Fruit fly (Drosophila melanogaster) whole organism, larva: ENCODE data around the gene js.

Source experiments
- noc ChIP-seq: fragments of 200-800 bp; sonication (Bioruptor generic); optimal IDR thresholded peaks from 3 replicates; lab custom pipeline; 2019; ENCODE audit warnings: missing biosample characterization, mild to moderate bottlenecking, missing genetic modification characterization, moderate library complexity

The js gene

DNA sequence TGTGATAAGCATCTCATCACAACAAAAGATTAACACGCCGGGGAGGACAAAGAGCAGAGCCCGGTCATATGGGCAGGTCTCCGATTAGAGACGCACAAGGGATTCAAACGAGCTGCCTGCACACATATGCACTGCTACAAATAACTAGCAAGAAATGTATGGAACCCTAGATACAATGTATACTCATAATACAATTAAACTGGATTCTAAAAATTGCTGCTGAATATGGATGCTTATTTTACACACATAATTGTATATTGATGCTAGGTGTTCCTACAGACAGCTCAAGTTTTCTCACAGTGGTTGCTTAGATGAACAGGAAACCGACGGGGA lies 31.1 kb downstream of the js start:
- TF ChIP-seq noc (tag; lab: Kevin White, UChicago), result no peak

dm6 chr3R:16336327-16337052 lies 31.6 kb downstream of the js start:
- no peak for TF ChIP-seq noc (tag; lab: Kevin White, UChicago)

DNA sequence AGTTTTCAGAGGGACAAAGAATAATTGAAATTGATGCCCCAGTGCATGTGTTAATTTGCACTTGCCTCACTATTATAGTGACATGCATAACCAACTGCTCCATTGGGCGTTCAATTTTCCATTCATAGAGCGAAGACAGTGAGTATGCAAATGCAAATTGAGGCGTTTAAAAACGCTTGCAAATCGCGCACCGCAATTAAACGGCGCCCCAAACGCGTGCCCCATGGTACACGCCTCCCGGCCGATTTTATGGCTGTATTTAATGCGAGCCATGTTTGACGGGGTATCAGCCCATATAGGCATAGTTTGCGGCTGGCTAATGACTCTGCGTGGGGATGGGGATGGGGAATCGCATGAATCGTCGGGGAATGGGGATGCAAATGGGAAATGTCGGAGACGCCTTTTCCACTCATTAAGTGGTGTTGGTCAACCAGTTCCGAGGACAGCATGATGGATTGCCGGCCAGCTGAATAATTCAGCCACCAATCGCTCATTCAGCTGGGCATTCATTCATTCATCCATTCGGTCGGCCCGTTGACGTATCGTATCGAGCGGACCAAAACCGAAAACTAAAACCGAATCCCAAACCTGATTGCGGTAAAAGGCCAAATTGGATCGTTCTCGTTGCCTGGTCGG lies 32.5 kb downstream of the js start:
- TF ChIP-seq noc (tag; lab: Kevin White, UChicago), result no peak

dm6 chr3R:16334797-16335196 lies 33.3 kb downstream of the js start:
- no peak for TF ChIP-seq noc (tag; lab: Kevin White, UChicago)

dm6 chr3R:16334329-16334728 lies 33.8 kb downstream of the js start:
- no peak for TF ChIP-seq noc (tag; lab: Kevin White, UChicago)

dm6 chr3R:16331809-16332343 lies 36.2 kb downstream of the js start:
- peak; percentile 25 for TF ChIP-seq noc (tag; lab: Kevin White, UChicago)

DNA sequence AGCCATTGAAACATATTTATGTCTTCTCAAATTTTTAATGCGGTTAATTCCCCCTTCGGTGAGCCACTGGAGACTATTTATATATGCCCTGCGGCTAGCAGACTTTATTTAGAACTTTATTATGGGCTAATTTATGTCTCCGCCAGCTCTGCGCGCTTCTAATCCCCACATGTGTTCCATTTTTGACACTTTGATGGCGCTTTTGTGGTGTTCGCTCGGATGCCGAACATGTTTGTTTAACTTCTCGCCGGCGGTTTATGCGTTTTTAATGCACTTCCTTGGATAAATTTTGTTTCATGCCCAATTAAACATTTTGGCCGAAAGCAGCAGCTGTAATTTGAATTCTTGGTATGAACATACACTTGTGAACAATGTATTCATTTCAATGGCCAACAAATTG lies 38.3 kb downstream of the js start:
- TF ChIP-seq noc (tag; lab: Kevin White, UChicago), result no peak

DNA sequence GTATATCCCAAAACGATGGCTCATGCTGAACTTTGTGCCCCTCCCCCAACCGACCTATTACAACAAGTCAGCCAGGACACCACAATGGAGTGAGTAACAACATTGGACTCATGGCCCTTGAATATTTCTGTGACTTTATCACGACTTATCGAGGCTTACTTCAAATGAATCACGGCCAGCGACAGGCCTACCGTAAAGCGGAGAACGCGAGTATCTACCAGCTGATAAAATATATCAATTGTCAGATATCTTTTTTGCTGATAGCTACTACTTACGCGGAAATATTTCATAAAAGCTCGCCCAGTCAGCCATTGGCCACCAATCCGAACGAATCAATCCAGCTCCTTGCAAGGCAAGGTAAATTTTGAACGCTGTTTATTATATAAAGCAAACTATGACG lies 40.6 kb downstream of the js start, which contains the start of gene CG17930:
TSS of gene CG17930 (plus strand) at position 301 of the 400 bp plus-strand sequence.
- TF ChIP-seq noc (tag; lab: Kevin White, UChicago), result no peak

DNA sequence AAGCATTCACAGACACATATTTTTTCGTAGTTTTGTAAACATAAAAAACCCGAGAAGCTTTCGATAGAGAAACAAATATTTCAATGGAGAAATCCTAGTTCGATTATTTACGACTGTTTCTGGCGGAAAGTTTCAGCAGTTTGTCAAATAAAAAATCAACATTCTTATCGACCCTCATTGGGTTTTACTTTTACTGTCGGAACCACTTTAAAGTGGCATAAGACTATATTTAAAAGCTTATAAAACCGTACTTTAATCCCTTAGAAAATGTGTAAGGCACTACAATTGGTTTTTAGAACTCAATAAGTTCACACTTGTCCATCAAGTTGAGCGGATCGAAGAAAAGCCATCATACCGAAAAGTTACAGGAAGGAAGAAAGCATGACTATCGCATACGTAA lies 42.9 kb downstream of the js start, which contains the start of gene CG17929:
TSS of gene CG17929 (plus strand) at position 301 of the 400 bp plus-strand sequence.
- TF ChIP-seq noc (tag; lab: Kevin White, UChicago), result no peak

dm6 chr3R:16323093-16323492 lies 45.0 kb downstream of the js start, which contains the start of gene CG6901:
Gene CG6901, plus strand, starts transcription at chr3R:16323415.
- no peak for TF ChIP-seq noc (tag; lab: Kevin White, UChicago)

- no peak for TF ChIP-seq noc (tag; lab: Kevin White, UChicago)
These were observed 46.6 kb downstream of the js start, which contains the start of gene CG44044 for dm6 chr3R:16321538-16321937. Gene CG44044, plus strand, starts transcription at chr3R:16321838.

- no peak for TF ChIP-seq noc (tag; lab: Kevin White, UChicago)
These were observed 51.4 kb downstream of the js start for dm6 chr3R:16316747-16317146.
